Fruit fly (Drosophila melanogaster): ENCODE results near the gene TfIIFalpha.

TfIIFalpha gene

dm6 chr3R:6410412-6411225, 30.4 kb downstream of the TfIIFalpha start (continued):
- peak; percentile 42 for TF ChIP-seq CG7271 (tag; optimal IDR thresholded peaks at IDR 0.05)
- TF ChIP-seq tap (tag; optimal IDR thresholded peaks at IDR 0.05): peak; percentile 86
- TF ChIP-seq CG6254 (GFP tag; optimal IDR thresholded peaks at IDR 0.05): peak; percentile 71
- TF ChIP-seq CG11247 (GFP tag; IDR thresholded peaks at IDR 0.05): peak; percentile 48
- TF ChIP-seq Jarid2 (GFP tag; optimal IDR thresholded peaks at IDR 0.05): peak; percentile 73
- TF ChIP-seq Poxn (GFP tag; IDR thresholded peaks at IDR 0.05): no peak
- TF ChIP-seq lmd (GFP tag; IDR thresholded peaks at IDR 0.05): peak; percentile 80
- TF ChIP-seq inv (GFP tag; IDR thresholded peaks at IDR 0.05; ENCODE audit: partially characterized antibody): no peak
- TF ChIP-seq D (optimal IDR thresholded peaks at IDR 0.05): no peak
- peak; percentile 86 for TF ChIP-seq D (GFP tag; optimal IDR thresholded peaks at IDR 0.05)
- TF ChIP-seq CG3281 (GFP tag; optimal IDR thresholded peaks at IDR 0.05): peak; percentile 94
- TF ChIP-seq CG3726 (GFP tag; IDR thresholded peaks at IDR 0.05): 0 out of 3 replicates have a peak, but pooled peaks have one; percentile 74
- no peak for TF ChIP-seq aop (GFP tag; IDR thresholded peaks at IDR 0.05)
- TF ChIP-seq run (tag; optimal IDR thresholded peaks at IDR 0.05): peak; percentile 42
- peak; percentile 16; the same call in 1 of the 2 replicates for TF ChIP-seq CG13287 (GFP tag; IDR thresholded peaks at IDR 0.05; ENCODE audit: partially characterized antibody)
- TF ChIP-seq B-H2 (GFP tag; optimal IDR thresholded peaks at IDR 0.05): peak; percentile 32
- peak; percentile 88 for TF ChIP-seq CG10209 (GFP tag; optimal IDR thresholded peaks at IDR 0.05)
- no peak for TF ChIP-seq cas (GFP tag; IDR thresholded peaks at IDR 0.05)
- peak; percentile 89 for TF ChIP-seq nau (GFP tag; optimal IDR thresholded peaks at IDR 0.05)
- TF ChIP-seq nom (GFP tag; optimal IDR thresholded peaks at IDR 0.05): peak; percentile 92
- peak; percentile 45 for TF ChIP-seq Ada2b (GFP tag; IDR thresholded peaks at IDR 0.05)
- peak; percentile 86 for TF ChIP-seq ind (GFP tag; optimal IDR thresholded peaks at IDR 0.05)
- TF ChIP-seq H15 (GFP tag; IDR thresholded peaks at IDR 0.05): peak; percentile 45; the same call in 2 of the 3 replicates
- peak; percentile 83 for TF ChIP-seq tx (GFP tag; optimal IDR thresholded peaks at IDR 0.05)
- TF ChIP-seq CG30020 (tag; optimal IDR thresholded peaks at IDR 0.05): peak; percentile 72
- TF ChIP-seq pb (GFP tag; optimal IDR thresholded peaks at IDR 0.05): peak; percentile 76
- peak; percentile 65 for TF ChIP-seq en (GFP tag; optimal IDR thresholded peaks at IDR 0.05)
- TF ChIP-seq sd (tag; optimal IDR thresholded peaks at IDR 0.05): peak; percentile 58
- TF ChIP-seq ase (GFP tag; IDR thresholded peaks at IDR 0.05): peak; percentile 21; the same call in 1 of the 3 replicates
- peak; percentile 27 for TF ChIP-seq Ets97D (GFP tag; optimal IDR thresholded peaks at IDR 0.05)
- peak; percentile 6 for TF ChIP-seq fd102C (GFP tag; optimal IDR thresholded peaks at IDR 0.05)
- TF ChIP-seq Doc2 (GFP tag; IDR thresholded peaks at IDR 0.05): no peak
- no peak for TF ChIP-seq Dref (GFP tag; IDR thresholded peaks at IDR 0.05)
- TF ChIP-seq CG32772 (GFP tag; IDR thresholded peaks at IDR 0.05): peak; percentile 67
- TF ChIP-seq CG8290 (GFP tag; optimal IDR thresholded peaks at IDR 0.05): peak; percentile 53
- TF ChIP-seq CG8290 (tag; optimal IDR thresholded peaks at IDR 0.05): peak in 1 of 2 experiments; percentile 81
- peak; percentile 68 for TF ChIP-seq CG33557 (GFP tag; optimal IDR thresholded peaks at IDR 0.05)
- peak; percentile 80 for TF ChIP-seq CG9817 (tag; optimal IDR thresholded peaks at IDR 0.05)
- TF ChIP-seq CG4707 (GFP tag; optimal IDR thresholded peaks at IDR 0.05): peak; percentile 38
- TF ChIP-seq CG8478 (optimal IDR thresholded peaks at IDR 0.05): no peak
- TF ChIP-seq Pdp1 (GFP tag; optimal IDR thresholded peaks at IDR 0.05): peak; percentile 75 to 89
- peak; percentile 72 for TF ChIP-seq trem (tag; optimal IDR thresholded peaks at IDR 0.05)
- no peak for TF ChIP-seq CG13123 (GFP tag; optimal IDR thresholded peaks at IDR 0.05)
- no peak for TF ChIP-seq MESR4 (GFP tag; optimal IDR thresholded peaks at IDR 0.05)
- TF ChIP-seq Oaz (GFP tag; IDR thresholded peaks at IDR 0.05): no peak
- peak; percentile 81 for TF ChIP-seq Six4 (GFP tag; optimal IDR thresholded peaks at IDR 0.05)
- TF ChIP-seq ci (GFP tag; IDR thresholded peaks at IDR 0.05): peak; percentile 53; the same call in 2 of the 3 replicates
- TF ChIP-seq Kr (GFP tag; optimal IDR thresholded peaks at IDR 0.05): peak; percentile 23
- peak; percentile 67 for TF ChIP-seq CG1792 (GFP tag; optimal IDR thresholded peaks at IDR 0.05)
- TF ChIP-seq Mes4 (GFP tag; optimal IDR thresholded peaks at IDR 0.05): peak; percentile 72

All from whole organism, embryonic.